Fruit fly (Drosophila melanogaster): ENCODE measurements around the gene Sec13.

DNA sequence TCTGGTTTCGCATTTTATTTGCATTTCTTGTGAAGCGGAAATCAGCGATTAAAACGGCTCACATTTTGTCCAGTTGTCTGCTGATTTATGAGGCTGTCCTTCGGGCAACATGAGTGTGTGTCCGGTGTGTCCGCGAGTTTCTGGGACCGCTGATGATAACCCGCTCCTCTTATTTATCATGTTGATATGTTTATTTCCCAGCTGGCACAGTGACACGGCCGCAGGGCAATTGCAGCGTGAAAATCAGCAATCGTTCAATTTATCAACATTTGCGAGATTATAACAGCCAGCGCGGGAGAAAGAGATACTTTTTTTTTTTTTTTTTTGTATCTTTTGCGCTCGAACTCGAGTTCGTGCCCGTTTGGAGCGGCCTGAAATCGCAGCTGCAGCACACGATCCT is 4.3 kb downstream of the Sec13 start:
- TF ChIP-seq CG15336 (GFP tag; IDR thresholded peaks at IDR 0.05) (no peak), acj6 (GFP tag; optimal IDR thresholded peaks at IDR 0.05) (no peak), ss (GFP tag; optimal IDR thresholded peaks at IDR 0.05) (no peak), CG4318 (GFP tag; optimal IDR thresholded peaks at IDR 0.05) (no peak), Hr39 (GFP tag; optimal IDR thresholded peaks at IDR 0.05) (no peak), CG16779 (tag; optimal IDR thresholded peaks at IDR 0.05) (no peak), Ets21C (GFP tag; optimal IDR thresholded peaks at IDR 0.05) (no peak), Blimp-1 (GFP tag; optimal IDR thresholded peaks at IDR 0.05) (no peak), CG8119 (GFP tag; IDR thresholded peaks at IDR 0.05) (no peak), Lpt (GFP tag; optimal IDR thresholded peaks at IDR 0.05) (no peak)

Data from whole organism, prepupa.